Worm (Caenorhabditis elegans) whole organism, young adult: ENCODE data around the gene C10A4.9.

Experiments used
- B0336.3 ChIP-seq: fragments of 200-800 bp; sonication (Bioruptor generic); IDR thresholded peaks from 2 replicates; pipeline ENCODE4 v1.3.6; 2022; ENCODE audit warnings: missing genetic modification characterization, missing compliant biosample characterization
- C06A6.2 ChIP-seq: fragments of 200-800 bp; sonication (Bioruptor generic); conservative IDR thresholded peaks from 2 replicates; pipeline ENCODE4 v1.3.6; 2022; ENCODE audit warnings: missing genetic modification characterization, missing compliant biosample characterization
- F22D6.2 ChIP-seq: sonication (generic microtip); optimal IDR thresholded peaks from 2 replicates; lab custom pipeline; 2016; ENCODE audit warnings: mild to moderate bottlenecking, missing genetic modification characterization, missing compliant biosample characterization
- F23B12.7 ChIP-seq: sonication (generic microtip); optimal IDR thresholded peaks from 2 replicates; lab custom pipeline; 2017; ENCODE audit warnings: missing genetic modification characterization, mild to moderate bottlenecking, missing compliant biosample characterization, antibody characterized with exemption, moderate library complexity; ENCODE audit not compliant: insufficient read depth
- F52B5.7 ChIP-seq: sonication (generic microtip); optimal IDR thresholded peaks from 2 replicates; lab custom pipeline; 2016; ENCODE audit warnings: mild to moderate bottlenecking, missing genetic modification characterization, missing compliant biosample characterization
- F57A8.1 ChIP-seq: fragments of 200-800 bp; sonication (Bioruptor generic); optimal IDR thresholded peaks from 2 replicates; lab custom pipeline; 2018; ENCODE audit warnings: mild to moderate bottlenecking, missing genetic modification characterization, moderate library complexity, missing compliant biosample characterization
- K12H6.12 ChIP-seq: fragments of 200-800 bp; sonication (Bioruptor generic); optimal IDR thresholded peaks from 2 replicates; lab custom pipeline; 2018; ENCODE audit warnings: mild to moderate bottlenecking, missing genetic modification characterization, missing compliant biosample characterization
- Y53G8AR.9 ChIP-seq: fragments of 200-800 bp; sonication (Bioruptor generic); conservative IDR thresholded peaks from 2 replicates; pipeline ENCODE4 v1.3.6; 2022; ENCODE audit warnings: missing genetic modification reagents, missing genetic modification characterization, missing compliant biosample characterization
- Y56A3A.18 ChIP-seq: fragments of 200-800 bp; sonication (Bioruptor generic); IDR thresholded peaks from 2 replicates; pipeline ENCODE4 v1.3.6; 2022; ENCODE audit warnings: missing genetic modification reagents, missing genetic modification characterization, missing compliant biosample characterization
- ZK185.1 ChIP-seq: sonication (generic microtip); optimal IDR thresholded peaks from 2 replicates; lab custom pipeline; 2016; ENCODE audit warnings: mild to moderate bottlenecking, missing genetic modification characterization, missing compliant biosample characterization; ENCODE audit not compliant: poor library complexity, severe bottlenecking
- atf-7 ChIP-seq: sonication (generic microtip); optimal IDR thresholded peaks from 2 replicates; lab custom pipeline; 2017; ENCODE audit warnings: mild to moderate bottlenecking, missing genetic modification characterization, missing compliant biosample characterization
- attf-3 ChIP-seq: fragments of 200-800 bp; sonication (Bioruptor generic); conservative IDR thresholded peaks from 2 replicates; pipeline ENCODE4 v1.3.6; 2022; ENCODE audit warnings: missing genetic modification reagents, missing genetic modification characterization, missing compliant biosample characterization
- ccch-3 ChIP-seq: fragments of 200-800 bp; sonication (Bioruptor generic); optimal IDR thresholded peaks from 2 replicates; lab custom pipeline; 2018; ENCODE audit warnings: mild to moderate bottlenecking, missing genetic modification characterization, missing compliant biosample characterization
- cebp-2 ChIP-seq: fragments of 200-800 bp; sonication (Bioruptor generic); IDR thresholded peaks from 2 replicates; pipeline ENCODE4 v1.3.6; 2022; ENCODE audit warnings: missing genetic modification characterization, missing compliant biosample characterization
- ceh-40 ChIP-seq: fragments of 200-800 bp; sonication (Bioruptor generic); IDR thresholded peaks from 2 replicates; pipeline ENCODE4 v1.3.6; 2022; ENCODE audit warnings: missing genetic modification characterization, missing compliant biosample characterization
- ceh-58 ChIP-seq: fragments of 200-800 bp; sonication (Bioruptor generic); IDR thresholded peaks from 2 replicates; pipeline ENCODE4 v1.3.6; 2022; ENCODE audit warnings: missing genetic modification characterization, missing compliant biosample characterization
- dox-1 ChIP-seq: fragments of 200-800 bp; sonication (Bioruptor generic); IDR thresholded peaks from 2 replicates; pipeline ENCODE4 v1.3.6; 2022; ENCODE audit warnings: missing genetic modification reagents, missing genetic modification characterization, missing compliant biosample characterization
- fkh-3 ChIP-seq: sonication (generic microtip); optimal IDR thresholded peaks from 2 replicates; lab custom pipeline; 2016; ENCODE audit warnings: mild to moderate bottlenecking, missing genetic modification characterization, missing compliant biosample characterization
- hmg-1.2 ChIP-seq: fragments of 200-800 bp; sonication (Bioruptor generic); IDR thresholded peaks from 2 replicates; pipeline ENCODE4 v1.3.6; 2022; ENCODE audit warnings: missing genetic modification reagents, missing genetic modification characterization, missing compliant biosample characterization
- hrde-1 ChIP-seq: sonication (generic microtip); optimal IDR thresholded peaks from 2 replicates; lab custom pipeline; 2016; ENCODE audit warnings: missing genetic modification characterization, mild to moderate bottlenecking, missing compliant biosample characterization, moderate library complexity, missing genotype, missing genetic modification reagents, borderline replicate concordance
- let-607 ChIP-seq, 2 experiments: fragments of 200-800 bp in 1 of 2; sonication (Bioruptor generic) in 1 of 2; sonication (generic microtip) in 1 of 2; optimal IDR thresholded peaks; 2 replicates each; lab custom pipeline; 2016 to 2018; ENCODE audit warnings: mild to moderate bottlenecking in 2 of 2, missing compliant biosample characterization in 2 of 2, missing genetic modification characterization in 2 of 2, moderate library complexity in 2 of 2, missing genotype in 1 of 2
- lin-40 ChIP-seq: sonication (generic microtip); optimal IDR thresholded peaks from 2 replicates; lab custom pipeline; 2016; ENCODE audit warnings: missing genetic modification characterization, mild to moderate bottlenecking, missing compliant biosample characterization, missing genotype, missing genetic modification reagents
- mcd-1 ChIP-seq: fragments of 200-800 bp; sonication (Bioruptor generic); IDR thresholded peaks from 2 replicates; pipeline ENCODE4 v1.3.6; 2022; ENCODE audit warnings: missing genetic modification reagents, missing genetic modification characterization, missing compliant biosample characterization
- nfyb-1 ChIP-seq: fragments of 200-800 bp; sonication (Bioruptor generic); IDR thresholded peaks from 2 replicates; pipeline ENCODE4 v1.3.6; 2022; ENCODE audit warnings: missing genetic modification reagents, missing genetic modification characterization, missing compliant biosample characterization
- rec-8 ChIP-seq, 2 experiments: sonication (generic microtip); optimal IDR thresholded peaks; 2 replicates each; lab custom pipeline; 2016; ENCODE audit warnings: mild to moderate bottlenecking in 2 of 2, missing genetic modification characterization in 2 of 2, missing genetic modification reagents in 2 of 2, missing genotype in 2 of 2, missing biosample characterization in 1 of 2, missing compliant biosample characterization in 1 of 2, moderate library complexity in 1 of 2
- snpc-3.4 ChIP-seq: sonication (generic microtip); optimal IDR thresholded peaks from 2 replicates; lab custom pipeline; 2017; ENCODE audit warnings: missing genetic modification characterization, mild to moderate bottlenecking, missing compliant biosample characterization, antibody characterized with exemption, moderate library complexity, missing genotype, missing genetic modification reagents
- somi-1 ChIP-seq: fragments of 200-800 bp; sonication (Bioruptor generic); optimal IDR thresholded peaks from 2 replicates; lab custom pipeline; 2018; ENCODE audit warnings: mild to moderate bottlenecking, missing genetic modification characterization, missing compliant biosample characterization
- tbp1 ChIP-seq: fragments of 200-800 bp; sonication (Bioruptor generic); optimal IDR thresholded peaks from 2 replicates; lab custom pipeline; 2018; ENCODE audit warnings: mild to moderate bottlenecking, missing genetic modification characterization, missing compliant biosample characterization
- tlf-1 ChIP-seq: fragments of 200-800 bp; sonication (Bioruptor generic); optimal IDR thresholded peaks from 2 replicates; lab custom pipeline; 2018; ENCODE audit warnings: mild to moderate bottlenecking, missing genetic modification characterization, missing compliant biosample characterization
- xnd-1 ChIP-seq: sonication (generic microtip); optimal IDR thresholded peaks from 2 replicates; lab custom pipeline; 2016; ENCODE audit warnings: missing genotype, missing genetic modification reagents, missing genetic modification characterization, missing compliant biosample characterization
- zfh-2 ChIP-seq: fragments of 200-800 bp; sonication (Bioruptor generic); conservative IDR thresholded peaks from 2 replicates; pipeline ENCODE4 v1.3.6; 2022; ENCODE audit warnings: missing genetic modification reagents, missing genetic modification characterization, missing compliant biosample characterization
- ztf-3 ChIP-seq: fragments of 200-800 bp; sonication (Bioruptor generic); optimal IDR thresholded peaks from 2 replicates; lab custom pipeline; 2018; ENCODE audit warnings: mild to moderate bottlenecking, missing genetic modification characterization, missing compliant biosample characterization

Gene C10A4.9

ce11 chrX:7464389-7464788 lies 43.7 kb downstream of the C10A4.9 start:
- TF ChIP-seq nfyb-1 (GFP tag; lab: Robert Waterston, UW) (peak; percentile 58; the same call in 1 of the 2 replicates), zfh-2 (GFP tag; lab: Robert Waterston, UW) (peak; percentile 91), rec-8 (tag; optimal IDR thresholded peaks at IDR 0.05; lab: Kevin White, UChicago) (no peak), Y53G8AR.9 (GFP tag; lab: Robert Waterston, UW) (0 out of 2 replicates have a peak, but pooled peaks have one; percentile 30)

- TF ChIP-seq F57A8.1 (GFP tag; lab: Kevin White, UChicago), result no peak
- no peak for TF ChIP-seq fkh-3 (tag; lab: Kevin White, UChicago)
- TF ChIP-seq tlf-1 (GFP tag; lab: Kevin White, UChicago), result no peak
- TF ChIP-seq C06A6.2 (GFP tag; lab: Robert Waterston, UW), result no peak
- no peak for TF ChIP-seq attf-3 (GFP tag; lab: Robert Waterston, UW)
- no peak for TF ChIP-seq F23B12.7
- TF ChIP-seq F22D6.2 (tag; lab: Kevin White, UChicago), result no peak
- no peak for TF ChIP-seq hmg-1.2 (GFP tag; lab: Robert Waterston, UW)
- no peak for TF ChIP-seq dox-1
- TF ChIP-seq tbp1 (GFP tag; lab: Kevin White, UChicago), result no peak
- TF ChIP-seq ztf-3 (GFP tag; lab: Kevin White, UChicago), result no peak
- no peak for TF ChIP-seq hrde-1 (tag; lab: Kevin White, UChicago)
- no peak for TF ChIP-seq let-607 (tag; optimal IDR thresholded peaks at IDR 0.05; lab: Kevin White, UChicago)
- no peak for TF ChIP-seq snpc-3.4 (tag; lab: Kevin White, UChicago)
- TF ChIP-seq ceh-58 (GFP tag; lab: Robert Waterston, UW), result no peak
- TF ChIP-seq ceh-40 (GFP tag; lab: Robert Waterston, UW), result no peak
- TF ChIP-seq ccch-3 (GFP tag; lab: Kevin White, UChicago), result no peak
- TF ChIP-seq B0336.3, result no peak
- TF ChIP-seq cebp-2 (GFP tag; lab: Robert Waterston, UW), result no peak
- no peak for TF ChIP-seq xnd-1 (tag; lab: Kevin White, UChicago)
Observed at ce11 chrX:7466682-7467081, 46.0 kb downstream of the C10A4.9 start.

- TF ChIP-seq somi-1 (no peak), mcd-1 (GFP tag; lab: Robert Waterston, UW) (no peak), Y56A3A.18 (no peak), F22D6.2 (tag; lab: Kevin White, UChicago) (no peak), B0336.3 (no peak), atf-7 (tag; lab: Kevin White, UChicago) (no peak), lin-40 (tag; lab: Kevin White, UChicago) (no peak), K12H6.12 (tag; lab: Kevin White, UChicago) (no peak), ZK185.1 (no peak), F52B5.7 (tag; lab: Kevin White, UChicago) (no peak)
- TF ChIP-seq, all 124 proteins: peak for 0
Observed at ce11 chrX:7469907-7470306, 49.2 kb downstream of the C10A4.9 start.
